Worm (Caenorhabditis elegans): ENCODE data around the gene F35B3.4.

DNA sequence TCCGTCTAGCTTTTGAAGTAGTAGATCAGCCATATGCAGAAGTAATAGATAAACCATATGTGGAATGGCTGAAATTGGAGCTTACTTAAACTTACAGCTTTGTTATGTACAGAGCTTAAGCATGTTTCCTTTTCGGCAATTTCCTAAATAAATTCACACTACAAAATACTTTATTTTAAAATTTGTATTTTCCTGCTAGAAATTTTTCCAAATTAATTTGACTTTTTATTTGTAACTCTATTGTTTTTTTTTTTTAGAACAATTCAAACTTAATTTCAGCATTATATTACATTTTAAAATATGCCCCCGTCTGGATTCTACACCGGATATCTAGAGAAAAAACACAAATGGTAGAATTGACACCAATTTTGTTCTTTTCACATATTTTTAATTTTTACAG, 7.6 kb downstream of the F35B3.4 start, which contains the start of gene F35B3.3:
- TF ChIP-seq ceh-31 (tag; optimal IDR thresholded peaks at IDR 0.05) (no peak), ets-4 (tag; optimal IDR thresholded peaks at IDR 0.05) (no peak), ama-1 (optimal IDR thresholded peaks at IDR 0.05) (no peak), fkh-10 (GFP tag; optimal IDR thresholded peaks at IDR 0.05) (no peak), nfya-1 (tag; optimal IDR thresholded peaks at IDR 0.05) (no peak), ceh-14 (tag; optimal IDR thresholded peaks at IDR 0.05) (no peak), F13H6.1 (tag; optimal IDR thresholded peaks at IDR 0.05) (no peak)
